Worm (Caenorhabditis elegans): Measurements from ENCODE around the gene F19D8.2.
A peak's percentile ranks its signal among the peaks of the same experiment; 100 is the strongest.

Gene F19D8.2

DNA sequence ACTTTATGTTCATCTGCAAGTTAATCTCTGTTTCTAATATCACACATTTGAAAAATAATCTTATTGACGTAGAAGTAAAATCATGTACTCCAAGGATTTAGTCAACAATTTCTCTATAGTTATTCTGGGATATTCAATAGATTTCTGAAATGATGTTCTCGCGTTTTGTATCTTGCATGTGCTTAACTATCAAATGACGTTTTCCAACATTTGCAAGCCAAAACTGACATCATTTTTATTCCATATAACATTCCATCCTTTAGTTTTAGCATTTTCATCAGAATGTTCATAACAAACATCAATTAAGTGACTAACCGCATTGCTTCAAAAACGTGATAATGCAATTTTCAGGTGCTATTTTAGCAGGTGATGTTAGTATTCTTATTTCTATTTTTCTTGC is 3.8 kb downstream of the F19D8.2 start (continued):
- TF ChIP-seq ceh-8 (GFP tag; optimal IDR thresholded peaks at IDR 0.05) (peak; percentile 5), C16A3.4 (tag; optimal IDR thresholded peaks at IDR 0.05) (no peak)

DNA sequence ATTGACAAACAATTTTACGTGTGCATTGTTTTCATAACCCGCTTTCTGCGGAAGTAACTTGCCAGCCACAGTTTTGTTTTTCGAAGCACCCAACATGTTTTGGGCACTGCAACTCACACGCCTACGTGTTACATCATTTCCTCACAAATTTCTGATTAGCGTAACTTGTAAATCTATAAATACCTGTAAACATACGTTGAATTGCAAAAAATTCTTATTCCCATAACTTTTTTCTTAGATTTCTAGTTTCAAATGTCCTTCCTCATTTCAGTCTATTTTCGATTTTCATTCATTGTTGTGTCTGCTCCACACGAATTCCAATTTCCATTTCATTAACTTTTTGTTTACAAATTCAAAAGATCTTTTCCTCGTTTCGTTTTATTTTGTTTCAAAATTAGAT is 6.1 kb downstream of the F19D8.2 start:
- TF ChIP-seq C04F5.9 (tag; optimal IDR thresholded peaks at IDR 0.05) (no peak), nhr-85 (tag) (no peak), fos-1 (tag; optimal IDR thresholded peaks at IDR 0.05) (no peak), hpl-2 (GFP tag; optimal IDR thresholded peaks at IDR 0.05) (no peak), lin-35 (GFP tag; optimal IDR thresholded peaks at IDR 0.05) (no peak), nhr-90 (tag; optimal IDR thresholded peaks at IDR 0.05; ENCODE audit: poor library complexity) (no peak), irx-1 (tag; optimal IDR thresholded peaks at IDR 0.05) (no peak), mdl-1 (tag; optimal IDR thresholded peaks at IDR 0.05) (no peak), grh-1 (GFP tag; IDR thresholded peaks at IDR 0.05) (no peak), isw-1 (GFP tag; IDR thresholded peaks at IDR 0.05) (no peak), sox-4 (tag; optimal IDR thresholded peaks at IDR 0.05) (no peak), sup-37 (GFP tag; optimal IDR thresholded peaks at IDR 0.05) (no peak)

DNA sequence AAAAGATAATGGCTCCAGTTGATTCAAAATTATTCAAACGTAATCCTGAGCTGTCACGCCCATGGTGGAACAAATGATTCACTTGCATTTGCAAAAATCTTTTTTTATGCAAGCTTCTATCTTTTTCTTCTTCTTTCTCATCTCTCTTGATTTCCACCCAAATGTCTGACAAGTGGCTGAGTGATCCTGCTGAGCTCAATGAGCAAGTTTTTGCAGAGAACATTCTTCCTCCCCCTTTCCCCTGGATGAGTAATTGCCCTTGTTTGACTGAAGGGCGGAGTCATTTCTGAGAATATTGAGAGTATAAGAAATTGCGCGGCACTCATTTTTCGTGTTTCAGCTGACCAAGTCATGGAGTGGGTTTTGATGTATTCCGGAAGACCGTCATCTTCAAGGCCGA is 7.0 kb downstream of the F19D8.2 start, which contains the start of gene M03B6.1:
Gene M03B6.1, plus strand, starts transcription at position 334 of the 400 bp plus-strand sequence.
- TF ChIP-seq ceh-8 (GFP tag; optimal IDR thresholded peaks at IDR 0.05) (no peak), efl-1 (optimal IDR thresholded peaks at IDR 0.05) (no peak), efl-1 (GFP tag; optimal IDR thresholded peaks at IDR 0.05 in 1 of 2) (no peak), nhr-76 (tag; optimal IDR thresholded peaks at IDR 0.05) (no peak), aha-1 (tag; optimal IDR thresholded peaks at IDR 0.05) (no peak), lin-14 (GFP tag; optimal IDR thresholded peaks at IDR 0.05) (peak; percentile 60), lsy-2 (tag; optimal IDR thresholded peaks at IDR 0.05) (no peak), aly-2 (tag; optimal IDR thresholded peaks at IDR 0.05) (no peak), nhr-11 (tag; optimal IDR thresholded peaks at IDR 0.05) (no peak), unc-86 (tag; optimal IDR thresholded peaks at IDR 0.05) (no peak), unc-62 (GFP tag; optimal IDR thresholded peaks at IDR 0.05) (no peak), egl-13 (tag; optimal IDR thresholded peaks at IDR 0.05) (peak; percentile 31), mep-1 (tag; optimal IDR thresholded peaks at IDR 0.05) (no peak), grh-1 (GFP tag; IDR thresholded peaks at IDR 0.05) (no peak), nhr-20 (tag; optimal IDR thresholded peaks at IDR 0.05) (no peak), dsc-1 (tag; optimal IDR thresholded peaks at IDR 0.05) (peak; percentile 61), nhr-28 (tag; optimal IDR thresholded peaks at IDR 0.05) (no peak), nhr-71 (tag; optimal IDR thresholded peaks at IDR 0.05) (peak; percentile 10), fkh-8 (tag; optimal IDR thresholded peaks at IDR 0.05) (peak; percentile 29), sup-37 (GFP tag; optimal IDR thresholded peaks at IDR 0.05) (no peak), blmp-1 (tag; optimal IDR thresholded peaks at IDR 0.05) (no peak), snu-23 (GFP tag; optimal IDR thresholded peaks at IDR 0.05) (no peak)

DNA sequence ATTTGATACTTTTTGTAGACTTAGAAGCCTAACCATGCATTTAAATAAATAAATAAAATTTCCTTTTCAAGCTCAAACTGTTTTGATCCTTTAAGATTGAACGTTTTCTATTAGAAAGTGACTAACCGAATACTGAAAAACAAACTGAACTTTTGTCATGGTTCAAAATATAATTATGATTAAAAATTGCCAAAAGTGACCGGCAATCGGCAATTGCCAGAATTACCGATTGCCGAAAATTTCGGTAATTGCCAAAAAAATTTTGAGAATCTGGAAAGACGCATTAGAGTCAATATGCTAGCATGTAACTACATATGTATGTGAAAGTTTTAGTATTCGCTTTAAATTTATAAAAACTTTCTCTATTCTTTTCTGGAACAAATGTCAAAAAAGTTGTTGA is 9.4 kb downstream of the F19D8.2 start, which contains the start of gene M03B6.5:
Gene M03B6.5, plus strand, starts transcription at position 301 of the 400 bp plus-strand sequence.
- TF ChIP-seq ztf-4 (tag; optimal IDR thresholded peaks at IDR 0.05) (no peak), alr-1 (tag; optimal IDR thresholded peaks at IDR 0.05; ENCODE audit: borderline replicate concordance) (no peak), F16B12.6 (tag; optimal IDR thresholded peaks at IDR 0.05) (no peak), swsn-7 (tag; optimal IDR thresholded peaks at IDR 0.05) (no peak), unc-98 (GFP tag; IDR thresholded peaks at IDR 0.05) (no peak), nhr-77 (tag; optimal IDR thresholded peaks at IDR 0.05) (no peak), dsc-1 (tag; optimal IDR thresholded peaks at IDR 0.05) (no peak), snu-23 (GFP tag; optimal IDR thresholded peaks at IDR 0.05) (no peak), ceh-82 (tag; optimal IDR thresholded peaks at IDR 0.05) (no peak), nhr-12 (tag; optimal IDR thresholded peaks at IDR 0.05) (no peak), mep-1 (tag; optimal IDR thresholded peaks at IDR 0.05) (no peak), unc-62 (GFP tag; optimal IDR thresholded peaks at IDR 0.05) (no peak), ceh-63 (GFP tag; optimal IDR thresholded peaks at IDR 0.05) (no peak), elt-3 (tag; optimal IDR thresholded peaks at IDR 0.05) (no peak)
